Worm (Caenorhabditis elegans) whole organism, L2 larva: ENCODE results near the gene F19B6.3.

Source experiments
- blmp-1 ChIP-seq: sonication (generic microtip); optimal IDR thresholded peaks from 2 replicates; lab custom pipeline; 2017; ENCODE audit warnings: missing genetic modification characterization, mild to moderate bottlenecking, missing compliant biosample characterization, antibody characterized with exemption, moderate library complexity; ENCODE audit not compliant: insufficient read depth
- lin-11 ChIP-seq: fragments of 150-350 bp; sonication (generic microtip); optimal IDR thresholded peaks from 2 replicates; lab custom pipeline; 2014; ENCODE audit warnings: missing biosample characterization, missing genetic modification characterization, inconsistent platforms, mixed read lengths
- lin-13 ChIP-seq: fragments of 150-350 bp; optimal IDR thresholded peaks from 2 replicates; lab custom pipeline; 2014; ENCODE audit warnings: missing biosample characterization, missing genetic modification reagents, missing genetic modification characterization
- nhr-23 ChIP-seq: fragments of 150-350 bp; optimal IDR thresholded peaks from 2 replicates; lab custom pipeline; 2014; ENCODE audit warnings: missing biosample characterization, missing genetic modification reagents, missing genetic modification characterization
- skn-1 ChIP-seq: sonication (generic microtip); optimal IDR thresholded peaks from 2 replicates; lab custom pipeline; 2017; ENCODE audit warnings: missing biosample characterization, missing genetic modification characterization
- unc-62 ChIP-seq: fragments of 150-350 bp; optimal IDR thresholded peaks from 2 replicates; lab custom pipeline; 2014; ENCODE audit warnings: missing biosample characterization, missing genetic modification reagents, missing genetic modification characterization

ce11 chrIV:12304750-12305149 lies 22.3 kb upstream of the F19B6.3 start:
- TF ChIP-seq unc-62 (GFP tag; lab: Kevin White, UChicago) (no peak), lin-11 (no peak), nhr-23 (tag; lab: Kevin White, UChicago) (no peak), skn-1 (no peak), blmp-1 (no peak), lin-13 (GFP tag; lab: Kevin White, UChicago) (no peak)
